ENCODE assay signal across 1 fruit fly cellular context in genomic region chr3R:26052150-26052908, dm6.
TF ChIP-seq lines count a peak whose summit lies in the region.

TSS of gene Exo84 (minus strand) at chr3R:26052257.
TSS of gene Vps2 (plus strand) at chr3R:26052821.

TF ChIP-seq in whole organism, embryonic, 481 proteins besides CTCF, POLR2A, EP300 and RAD21 (continued from another document and continues in another):
- TF ChIP-seq Rfx (GFP tag; IDR thresholded peaks at IDR 0.05; lab: Robert Waterston, UW) (peak; percentile 31; the same call in 1 of the 2 replicates), Max (GFP tag; optimal IDR thresholded peaks at IDR 0.05; lab: Kevin White, UChicago) (peak; percentile 49), Gug (GFP tag; IDR thresholded peaks at IDR 0.05; lab: Robert Waterston, UW) (peak; percentile 34; the same call in 1 of the 4 replicates), Hmr (GFP tag; optimal IDR thresholded peaks at IDR 0.05; lab: Kevin White, UChicago) (no peak), amos (GFP tag; IDR thresholded peaks at IDR 0.05; lab: Robert Waterston, UW; ENCODE audit: partially characterized antibody) (0 out of 2 replicates have a peak, but pooled peaks have one; percentile 32), stc (GFP tag; IDR thresholded peaks at IDR 0.05; lab: Robert Waterston, UW) (no peak), Atf3 (GFP tag; optimal IDR thresholded peaks at IDR 0.05; lab: Kevin White, UChicago) (no peak), Antp (GFP tag; optimal IDR thresholded peaks at IDR 0.05; lab: Kevin White, UChicago) (peak; percentile 16), Ptx1 (GFP tag; IDR thresholded peaks at IDR 0.05; lab: Robert Waterston, UW) (peak; percentile 73), Lhr (GFP tag; optimal IDR thresholded peaks at IDR 0.05; lab: Kevin White, UChicago) (peak; percentile 25), Drgx (GFP tag; IDR thresholded peaks at IDR 0.05; lab: Robert Waterston, UW) (no peak), maf-S (GFP tag; optimal IDR thresholded peaks at IDR 0.05; lab: Kevin White, UChicago) (peak; percentile 1), CG9727 (GFP tag; optimal IDR thresholded peaks at IDR 0.05; lab: Kevin White, UChicago) (peak; percentile 66), tin (GFP tag; optimal IDR thresholded peaks at IDR 0.05; lab: Kevin White, UChicago) (peak; percentile 62), CG18619 (GFP tag; optimal IDR thresholded peaks at IDR 0.05; lab: Kevin White, UChicago) (peak; percentile 39), sens-2 (GFP tag; IDR thresholded peaks at IDR 0.05; lab: Robert Waterston, UW) (no peak), CG17802 (tag; optimal IDR thresholded peaks at IDR 0.05; lab: Kevin White, UChicago) (peak; percentile 82), NFAT (GFP tag; IDR thresholded peaks at IDR 0.05; lab: Robert Waterston, UW) (peak; percentile 26; the same call in 1 of the 2 replicates), Fer1 (GFP tag; optimal IDR thresholded peaks at IDR 0.05; lab: Kevin White, UChicago) (no peak), CG4424 (GFP tag; optimal IDR thresholded peaks at IDR 0.05; lab: Kevin White, UChicago) (peak; percentile 42), CG31224 (GFP tag; IDR thresholded peaks at IDR 0.05; lab: Robert Waterston, UW) (peak; percentile 29; the same call in 1 of the 2 replicates), Bteb2 (GFP tag; optimal IDR thresholded peaks at IDR 0.05; lab: Kevin White, UChicago) (no peak), NC2α (GFP tag; optimal IDR thresholded peaks at IDR 0.05; lab: Kevin White, UChicago) (no peak), Nf-YC (tag; optimal IDR thresholded peaks at IDR 0.05; lab: Kevin White, UChicago) (peak; percentile 56), Fer3 (tag; optimal IDR thresholded peaks at IDR 0.05; lab: Kevin White, UChicago) (peak; percentile 18), CG15269 (tag; optimal IDR thresholded peaks at IDR 0.05; lab: Kevin White, UChicago) (peak; percentile 57), bsh (GFP tag; optimal IDR thresholded peaks at IDR 0.05; lab: Kevin White, UChicago) (peak in 1 of 2 experiments; percentile 17), CG16815 (GFP tag; optimal IDR thresholded peaks at IDR 0.05; lab: Kevin White, UChicago) (peak; percentile 66), CG18011 (GFP tag; optimal IDR thresholded peaks at IDR 0.05; lab: Kevin White, UChicago) (no peak), CG11560 (tag; IDR thresholded peaks at IDR 0.05; lab: Robert Waterston, UW) (peak; percentile 13; the same call in 1 of the 3 replicates), her (GFP tag; optimal IDR thresholded peaks at IDR 0.05; lab: Kevin White, UChicago) (no peak), Sin3A (optimal IDR thresholded peaks at IDR 0.05; lab: Kevin White, UChicago) (peak; percentile 35), CG6254 (GFP tag; optimal IDR thresholded peaks at IDR 0.05; lab: Kevin White, UChicago) (no peak), klu (GFP tag; IDR thresholded peaks at IDR 0.05; lab: Robert Waterston, UW) (peak; percentile 23; the same call in 1 of the 2 replicates), yki (optimal IDR thresholded peaks at IDR 0.05; lab: Kevin White, UChicago) (peak; percentile 91), Hmx (GFP tag; optimal IDR thresholded peaks at IDR 0.05; lab: Kevin White, UChicago) (peak; percentile 37), CG14667 (GFP tag; IDR thresholded peaks at IDR 0.05; lab: Robert Waterston, UW) (peak; percentile 50; the same call in 1 of the 2 replicates), chinmo (GFP tag; IDR thresholded peaks at IDR 0.05; lab: Robert Waterston, UW; ENCODE audit: partially characterized antibody) (peak; percentile 66; the same call in 1 of the 4 replicates), CG12942 (GFP tag; optimal IDR thresholded peaks at IDR 0.05; lab: Kevin White, UChicago) (peak; percentile 29), gem (tag; optimal IDR thresholded peaks at IDR 0.05; lab: Kevin White, UChicago) (peak; percentile 69), CG9932 (GFP tag; IDR thresholded peaks at IDR 0.05; lab: Robert Waterston, UW) (peak; percentile 64), phol (tag; optimal IDR thresholded peaks at IDR 0.05; lab: Kevin White, UChicago) (peak; percentile 66), CG7928 (GFP tag; optimal IDR thresholded peaks at IDR 0.05; lab: Kevin White, UChicago) (peak; percentile 45), az2 (GFP tag; optimal IDR thresholded peaks at IDR 0.05; lab: Kevin White, UChicago) (peak; percentile 41), CG6272 (GFP tag; IDR thresholded peaks at IDR 0.05; lab: Robert Waterston, UW) (0 out of 2 replicates have a peak, but pooled peaks have one; percentile 28), CG9609 (GFP tag; optimal IDR thresholded peaks at IDR 0.05; lab: Kevin White, UChicago) (peak; percentile 17), ab (GFP tag; optimal IDR thresholded peaks at IDR 0.05; lab: Kevin White, UChicago) (peak; percentile 6), ssp (GFP tag; IDR thresholded peaks at IDR 0.05; lab: Robert Waterston, UW) (peak; percentile 86), unc-4 (GFP tag; IDR thresholded peaks at IDR 0.05; lab: Robert Waterston, UW; ENCODE audit: partially characterized antibody) (no peak), CG12104 (GFP tag; optimal IDR thresholded peaks at IDR 0.05; lab: Kevin White, UChicago) (peak; percentile 26), CG8281 (tag; optimal IDR thresholded peaks at IDR 0.05; lab: Kevin White, UChicago) (no peak), shn (GFP tag; optimal IDR thresholded peaks at IDR 0.05; lab: Kevin White, UChicago) (peak; percentile 7), tx (GFP tag; optimal IDR thresholded peaks at IDR 0.05; lab: Kevin White, UChicago) (peak; percentile 28), tap (tag; optimal IDR thresholded peaks at IDR 0.05; lab: Kevin White, UChicago) (no peak), Rx (GFP tag; IDR thresholded peaks at IDR 0.05; lab: Robert Waterston, UW) (no peak), lola (GFP tag; optimal IDR thresholded peaks at IDR 0.05; lab: Kevin White, UChicago) (peak in 1 of 3 experiments; percentile 76), Eip74EF (GFP tag; optimal IDR thresholded peaks at IDR 0.05; lab: Kevin White, UChicago) (peak in 1 of 2 experiments; percentile 36), D (optimal IDR thresholded peaks at IDR 0.05; lab: Kevin White, UChicago) (no peak), D (GFP tag; optimal IDR thresholded peaks at IDR 0.05; lab: Kevin White, UChicago) (peak; percentile 17), PHDP (tag; optimal IDR thresholded peaks at IDR 0.05; lab: Kevin White, UChicago) (no peak), fd96Cb (tag; optimal IDR thresholded peaks at IDR 0.05; lab: Kevin White, UChicago) (peak; percentile 9), pum (GFP tag; optimal IDR thresholded peaks at IDR 0.05; lab: Kevin White, UChicago) (peak; percentile 22), CG4820 (GFP tag; optimal IDR thresholded peaks at IDR 0.05; lab: Kevin White, UChicago) (peak; percentile 14), zen (tag; optimal IDR thresholded peaks at IDR 0.05; lab: Kevin White, UChicago) (peak; percentile 35), Side (GFP tag; optimal IDR thresholded peaks at IDR 0.05; lab: Kevin White, UChicago) (no peak), CG4617 (GFP tag; optimal IDR thresholded peaks at IDR 0.05; lab: Kevin White, UChicago; ENCODE audit: borderline replicate concordance) (no peak), CG8290 (GFP tag; optimal IDR thresholded peaks at IDR 0.05; lab: Kevin White, UChicago) (no peak), CG8290 (tag; optimal IDR thresholded peaks at IDR 0.05; lab: Kevin White, UChicago) (peak in 1 of 2 experiments; percentile 14), CG2712 (tag; optimal IDR thresholded peaks at IDR 0.05; lab: Kevin White, UChicago) (peak; percentile 54), CG11456 (GFP tag; IDR thresholded peaks at IDR 0.05; lab: Robert Waterston, UW) (peak; percentile 16; the same call in 1 of the 3 replicates), CG1602 (GFP tag; optimal IDR thresholded peaks at IDR 0.05; lab: Kevin White, UChicago) (peak; percentile 59), D19B (GFP tag; optimal IDR thresholded peaks at IDR 0.05; lab: Kevin White, UChicago) (peak; percentile 20), CG12744 (GFP tag; optimal IDR thresholded peaks at IDR 0.05; lab: Kevin White, UChicago) (no peak), Oli (tag; optimal IDR thresholded peaks at IDR 0.05; lab: Kevin White, UChicago) (peak; percentile 58), prd (optimal IDR thresholded peaks at IDR 0.05; lab: Kevin White, UChicago) (no peak), prd (GFP tag; IDR thresholded peaks at IDR 0.05; lab: Robert Waterston, UW) (peak; percentile 68; the same call in 1 of the 3 replicates), zfh2 (GFP tag; optimal IDR thresholded peaks at IDR 0.05; lab: Kevin White, UChicago) (peak; percentile 63), Xrp1 (GFP tag; IDR thresholded peaks at IDR 0.05; lab: Robert Waterston, UW) (0 out of 2 replicates have a peak, but pooled peaks have one; percentile 9), CG13424 (tag; optimal IDR thresholded peaks at IDR 0.05; lab: Kevin White, UChicago) (peak; percentile 66), CG10543 (GFP tag; optimal IDR thresholded peaks at IDR 0.05; lab: Kevin White, UChicago) (peak; percentile 63), Hr3 (GFP tag; optimal IDR thresholded peaks at IDR 0.05; lab: Kevin White, UChicago) (peak; percentile 65), CG17361 (GFP tag; IDR thresholded peaks at IDR 0.05; lab: Robert Waterston, UW) (peak; percentile 90), CG9817 (tag; optimal IDR thresholded peaks at IDR 0.05; lab: Kevin White, UChicago) (peak; percentile 78), HLH3B (GFP tag; IDR thresholded peaks at IDR 0.05; lab: Robert Waterston, UW) (no peak), sens (GFP tag; lab: Kevin White, UChicago) (peak; percentile 81), CG43689 (GFP tag; IDR thresholded peaks at IDR 0.05; lab: Robert Waterston, UW) (no peak), MESR4 (GFP tag; optimal IDR thresholded peaks at IDR 0.05; lab: Kevin White, UChicago) (no peak), ranshi (GFP tag; IDR thresholded peaks at IDR 0.05; lab: Robert Waterston, UW) (0 out of 2 replicates have a peak, but pooled peaks have one; percentile 36), Ssrp (tag; optimal IDR thresholded peaks at IDR 0.05; lab: Kevin White, UChicago) (peak; percentile 44), CG7372 (GFP tag; IDR thresholded peaks at IDR 0.05; lab: Robert Waterston, UW) (peak; percentile 42; the same call in 1 of the 2 replicates), CG3847 (GFP tag; IDR thresholded peaks at IDR 0.05; lab: Robert Waterston, UW) (peak; percentile 53; the same call in 1 of the 2 replicates), Sry-β (GFP tag; optimal IDR thresholded peaks at IDR 0.05; lab: Kevin White, UChicago) (no peak), crp (GFP tag; optimal IDR thresholded peaks at IDR 0.05; lab: Kevin White, UChicago) (peak in 1 of 2 experiments; percentile 79), CG11398 (GFP tag; optimal IDR thresholded peaks at IDR 0.05; lab: Kevin White, UChicago) (no peak), CG42726 (GFP tag; IDR thresholded peaks at IDR 0.05; lab: Robert Waterston, UW; ENCODE audit: partially characterized antibody) (no peak), Sox100B (GFP tag; optimal IDR thresholded peaks at IDR 0.05; lab: Kevin White, UChicago) (no peak), CG32532 (GFP tag; IDR thresholded peaks at IDR 0.05; lab: Robert Waterston, UW) (peak; percentile 39; the same call in 1 of the 2 replicates), sd (tag; optimal IDR thresholded peaks at IDR 0.05; lab: Kevin White, UChicago) (peak; percentile 58), pho (GFP tag; optimal IDR thresholded peaks at IDR 0.05; lab: Kevin White, UChicago) (peak; percentile 47), row (GFP tag; IDR thresholded peaks at IDR 0.05; lab: Robert Waterston, UW) (peak; percentile 86), CG13624 (GFP tag; optimal IDR thresholded peaks at IDR 0.05; lab: Kevin White, UChicago) (peak; percentile 4), sr (GFP tag; IDR thresholded peaks at IDR 0.05; lab: Robert Waterston, UW) (no peak), sug (tag; optimal IDR thresholded peaks at IDR 0.05; lab: Kevin White, UChicago) (peak; percentile 68), CG32772 (GFP tag; IDR thresholded peaks at IDR 0.05; lab: Robert Waterston, UW) (no peak), CG30431 (GFP tag; optimal IDR thresholded peaks at IDR 0.05; lab: Kevin White, UChicago) (peak; percentile 47), Usf (GFP tag; optimal IDR thresholded peaks at IDR 0.05; lab: Kevin White, UChicago) (peak; percentile 67), CG1233 (GFP tag; optimal IDR thresholded peaks at IDR 0.05; lab: Kevin White, UChicago) (peak; percentile 40), Abd-B (GFP tag; optimal IDR thresholded peaks at IDR 0.05; lab: Kevin White, UChicago) (peak; percentile 67), BEAF-32 (GFP tag; optimal IDR thresholded peaks at IDR 0.05; lab: Kevin White, UChicago) (peak; percentile 17), CG9437 (GFP tag; optimal IDR thresholded peaks at IDR 0.05; lab: Kevin White, UChicago) (peak; percentile 55), CG5180 (GFP tag; optimal IDR thresholded peaks at IDR 0.05; lab: Kevin White, UChicago) (no peak), CG11093 (GFP tag; IDR thresholded peaks at IDR 0.05; lab: Robert Waterston, UW) (no peak), CG16813 (GFP tag; IDR thresholded peaks at IDR 0.05; lab: Robert Waterston, UW; ENCODE audit: partially characterized antibody) (no peak), Oaz (GFP tag; IDR thresholded peaks at IDR 0.05; lab: Robert Waterston, UW) (peak; percentile 22; the same call in 1 of the 2 replicates), B-H2 (GFP tag; optimal IDR thresholded peaks at IDR 0.05; lab: Kevin White, UChicago) (no peak), chif (GFP tag; optimal IDR thresholded peaks at IDR 0.05; lab: Kevin White, UChicago) (peak; percentile 9), CG30403 (GFP tag; optimal IDR thresholded peaks at IDR 0.05; lab: Kevin White, UChicago) (peak; percentile 78), CG17912 (GFP tag; optimal IDR thresholded peaks at IDR 0.05; lab: Kevin White, UChicago) (no peak), grn (GFP tag; optimal IDR thresholded peaks at IDR 0.05; lab: Kevin White, UChicago) (no peak), CG2120 (GFP tag; optimal IDR thresholded peaks at IDR 0.05; lab: Kevin White, UChicago) (peak; percentile 65), sisA (GFP tag; IDR thresholded peaks at IDR 0.05; lab: Robert Waterston, UW) (peak; percentile 46; the same call in 1 of the 2 replicates), slp2 (GFP tag; optimal IDR thresholded peaks at IDR 0.05; lab: Kevin White, UChicago) (no peak), cwo (GFP tag; optimal IDR thresholded peaks at IDR 0.05; lab: Kevin White, UChicago) (no peak), pfk (GFP tag; optimal IDR thresholded peaks at IDR 0.05; lab: Kevin White, UChicago) (no peak), CG15514 (GFP tag; optimal IDR thresholded peaks at IDR 0.05; lab: Kevin White, UChicago) (no peak), gro (GFP tag; optimal IDR thresholded peaks at IDR 0.05; lab: Kevin White, UChicago) (peak; percentile 37), ems (GFP tag; optimal IDR thresholded peaks at IDR 0.05; lab: Kevin White, UChicago) (peak; percentile 1), kay (GFP tag; optimal IDR thresholded peaks at IDR 0.05; lab: Kevin White, UChicago) (peak; percentile 67), esg (GFP tag; conservative IDR thresholded peaks at IDR 0.05; lab: Robert Waterston, UW) (peak; percentile 48)
